Fruit fly (Drosophila melanogaster) whole organism, embryonic: Measurements from ENCODE around the gene CG1463.

Source experiments
- Adf1 ChIP-seq: fragments of 200-800 bp; sonication (Bioruptor generic); IDR thresholded peaks from 2 replicates; pipeline ENCODE4 v1.3.6; 2022; ENCODE audit warnings: missing biosample characterization, missing genetic modification characterization
- BtbVII ChIP-seq: fragments of 200-800 bp; sonication (Bioruptor generic); optimal IDR thresholded peaks from 3 replicates; lab custom pipeline; 2017; ENCODE audit warnings: missing biosample characterization, mild to moderate bottlenecking, missing genetic modification characterization
- Bteb2 ChIP-seq: fragments of 200-800 bp; sonication (Bioruptor generic); optimal IDR thresholded peaks from 2 replicates; lab custom pipeline; 2016; ENCODE audit warnings: missing biosample characterization, missing genetic modification characterization
- CG11085 ChIP-seq: fragments of 200-800 bp; sonication (Bioruptor generic); IDR thresholded peaks from 2 replicates; pipeline ENCODE4 v1.3.6; 2022; ENCODE audit warnings: missing biosample characterization, missing genetic modification characterization
- CG11093 ChIP-seq: fragments of 200-800 bp; sonication (Bioruptor generic); IDR thresholded peaks from 3 replicates; pipeline ENCODE4 v1.3.6; 2022; ENCODE audit warnings: missing biosample characterization, missing genetic modification characterization
- CG11696 ChIP-seq: fragments of 200-800 bp; sonication (Bioruptor generic); IDR thresholded peaks from 2 replicates; pipeline ENCODE4 v1.3.6; 2022; ENCODE audit warnings: missing biosample characterization, missing genetic modification characterization
- CG11723 ChIP-seq: fragments of 200-800 bp; sonication (Bioruptor generic); optimal IDR thresholded peaks from 2 replicates; lab custom pipeline; 2017; ENCODE audit warnings: missing biosample characterization, mild to moderate bottlenecking, missing genetic modification characterization
- CG13123 ChIP-seq: fragments of 200-800 bp; sonication (Bioruptor generic); optimal IDR thresholded peaks from 2 replicates; lab custom pipeline; 2016; ENCODE audit warnings: missing biosample characterization, missing genetic modification characterization
- CG15514 ChIP-seq: fragments of 200-800 bp; sonication (Bioruptor generic); optimal IDR thresholded peaks from 3 replicates; lab custom pipeline; 2017; ENCODE audit warnings: missing biosample characterization, missing genetic modification characterization, mild to moderate bottlenecking, moderate library complexity, missing genetic modification reagents
- CG17912 ChIP-seq: fragments of 200-800 bp; sonication (Bioruptor generic); optimal IDR thresholded peaks from 2 replicates; lab custom pipeline; 2018; ENCODE audit warnings: missing biosample characterization, mild to moderate bottlenecking, missing genetic modification characterization
- CG18011 ChIP-seq: fragments of 200-800 bp; sonication (Bioruptor generic); optimal IDR thresholded peaks from 2 replicates; lab custom pipeline; 2017; ENCODE audit warnings: missing biosample characterization, missing genetic modification characterization, mild to moderate bottlenecking, moderate library complexity, missing genotype
- CG30403 ChIP-seq: fragments of 200-800 bp; sonication (Bioruptor generic); optimal IDR thresholded peaks from 3 replicates; lab custom pipeline; 2016; ENCODE audit warnings: missing biosample characterization, missing genetic modification characterization
- CG31224 ChIP-seq: fragments of 200-800 bp; sonication (Bioruptor generic); IDR thresholded peaks from 2 replicates; pipeline ENCODE4 v1.3.6; 2022; ENCODE audit warnings: missing biosample characterization, missing genetic modification characterization
- CG34422 ChIP-seq: fragments of 200-800 bp; sonication (Bioruptor generic); IDR thresholded peaks from 3 replicates; pipeline ENCODE4 v1.3.6; 2022; ENCODE audit warnings: missing biosample characterization, missing genetic modification characterization
- CG42726 ChIP-seq: fragments of 200-800 bp; sonication (Bioruptor generic); IDR thresholded peaks from 2 replicates; pipeline ENCODE4 v1.3.6; 2022; ENCODE audit warnings: missing biosample characterization, missing genetic modification characterization; ENCODE audit not compliant: partially characterized antibody
- CG43689 ChIP-seq: fragments of 200-800 bp; sonication (Bioruptor generic); IDR thresholded peaks from 2 replicates; pipeline ENCODE4 v1.3.6; 2022; ENCODE audit warnings: missing biosample characterization, missing genetic modification characterization
- CG4854 ChIP-seq: fragments of 200-800 bp; sonication (Bioruptor generic); optimal IDR thresholded peaks from 2 replicates; lab custom pipeline; 2016; ENCODE audit warnings: missing biosample characterization, missing genetic modification characterization, inconsistent platforms
- CG6791 ChIP-seq: fragments of 200-800 bp; sonication (Bioruptor generic); IDR thresholded peaks from 3 replicates; pipeline ENCODE4 v1.3.6; 2022; ENCODE audit warnings: missing biosample characterization, missing genetic modification characterization; ENCODE audit not compliant: partially characterized antibody
- CG7556 ChIP-seq: fragments of 200-800 bp; sonication (Bioruptor generic); optimal IDR thresholded peaks from 2 replicates; lab custom pipeline; 2017; ENCODE audit warnings: missing biosample characterization, mild to moderate bottlenecking, missing genetic modification characterization
- CG8765 ChIP-seq: fragments of 200-800 bp; sonication (Bioruptor generic); IDR thresholded peaks from 2 replicates; pipeline ENCODE4 v1.3.6; 2022; ENCODE audit warnings: missing biosample characterization, missing genetic modification characterization
- CG9876 ChIP-seq: fragments of 200-800 bp; sonication (Bioruptor generic); optimal IDR thresholded peaks from 2 replicates; lab custom pipeline; 2016; ENCODE audit warnings: missing biosample characterization, missing genetic modification characterization
- CG9932 ChIP-seq: fragments of 200-800 bp; sonication (Bioruptor generic); IDR thresholded peaks from 2 replicates; pipeline ENCODE4 v1.3.6; 2022; ENCODE audit warnings: missing biosample characterization, missing genetic modification characterization
- Chrac-16 ChIP-seq: fragments of 200-800 bp; sonication (Bioruptor generic); optimal IDR thresholded peaks from 3 replicates; lab custom pipeline; 2016; ENCODE audit warnings: missing biosample characterization, missing genetic modification characterization
- Dip3 ChIP-seq: fragments of 200-800 bp; sonication (Bioruptor generic); optimal IDR thresholded peaks from 3 replicates; lab custom pipeline; 2016; ENCODE audit warnings: missing biosample characterization, missing genetic modification characterization
- E2f2 ChIP-seq: fragments of 200-800 bp; sonication (Bioruptor generic); IDR thresholded peaks from 2 replicates; pipeline ENCODE4 v1.3.6; 2022; ENCODE audit warnings: missing biosample characterization, missing genetic modification characterization
- Eip74EF ChIP-seq, 2 experiments: fragments of 200-800 bp in 1 of 2; fragments of >200 bp in 1 of 2; sonication (Bioruptor generic) in 1 of 2; optimal IDR thresholded peaks; 2 replicates each; lab custom pipeline; 2017 to 2019; ENCODE audit warnings: missing biosample characterization in 2 of 2, missing genetic modification characterization in 2 of 2, mild to moderate bottlenecking in 1 of 2, moderate library complexity in 1 of 2
- Ets65A ChIP-seq: fragments of 200-800 bp; sonication (Bioruptor generic); peaks from one replicate; lab custom pipeline; 2016; ENCODE audit warnings: missing biosample characterization, missing genetic modification characterization
- GATAe ChIP-seq: fragments of 200-800 bp; sonication (Bioruptor generic); conservative IDR thresholded peaks from 2 replicates; pipeline ENCODE4 v1.3.6; 2022; ENCODE audit warnings: missing biosample characterization, missing genetic modification characterization
- Gsc ChIP-seq: fragments of 200-800 bp; sonication (Bioruptor generic); IDR thresholded peaks from 2 replicates; pipeline ENCODE4 v1.3.6; 2022; ENCODE audit warnings: missing biosample characterization, missing genetic modification characterization
- Hr78 ChIP-seq, 2 experiments: fragments of 200-800 bp in 1 of 2; fragments of >200 bp in 1 of 2; sonication (Bioruptor generic) in 1 of 2; optimal IDR thresholded peaks; 2 replicates each; lab custom pipeline; 2017 to 2019; ENCODE audit warnings: missing biosample characterization in 2 of 2, missing genetic modification characterization in 2 of 2, mild to moderate bottlenecking in 1 of 2, moderate library complexity in 1 of 2
- MTF-1 ChIP-seq: fragments of 200-800 bp; sonication (Bioruptor generic); optimal IDR thresholded peaks from 2 replicates; lab custom pipeline; 2018; ENCODE audit warnings: missing biosample characterization, mild to moderate bottlenecking, missing genetic modification characterization, borderline replicate concordance
- NC2β ChIP-seq: fragments of 200-800 bp; sonication (Bioruptor generic); optimal IDR thresholded peaks from 2 replicates; lab custom pipeline; 2016; ENCODE audit warnings: missing biosample characterization, missing genetic modification characterization
- Ptx1 ChIP-seq: fragments of 200-800 bp; sonication (Bioruptor generic); IDR thresholded peaks from 2 replicates; pipeline ENCODE4 v1.3.6; 2022; ENCODE audit warnings: missing biosample characterization, missing genetic modification characterization
- Tbp ChIP-seq: fragments of >200 bp; optimal IDR thresholded peaks from 2 replicates; lab custom pipeline; 2018; ENCODE audit warnings: missing biosample characterization, missing genetic modification characterization
- Trl ChIP-seq, 3 experiments: fragments of >200 bp in 2 of 3; fragments of 200-800 bp in 1 of 3; sonication (Bioruptor generic) in 1 of 3; optimal IDR thresholded peaks; 2 replicates in 1 of 3; 3 replicates in 2 of 3; lab custom pipeline; 2016 to 2017; ENCODE audit warnings: missing biosample characterization in 1 of 3, missing genetic modification characterization in 1 of 3
- caup ChIP-seq: fragments of 200-800 bp; sonication (Bioruptor generic); optimal IDR thresholded peaks from 3 replicates; lab custom pipeline; 2017; ENCODE audit warnings: missing biosample characterization, mild to moderate bottlenecking, missing genetic modification characterization, moderate library complexity; ENCODE audit not compliant: severe bottlenecking
- dati ChIP-seq: fragments of 200-800 bp; sonication (Bioruptor generic); IDR thresholded peaks from 2 replicates; pipeline ENCODE4 v1.3.6; 2022; ENCODE audit warnings: missing biosample characterization, missing genetic modification characterization
- dmrt11E ChIP-seq: fragments of 200-800 bp; sonication (Bioruptor generic); optimal IDR thresholded peaks from 3 replicates; lab custom pipeline; 2018; ENCODE audit warnings: missing biosample characterization, mild to moderate bottlenecking, missing genetic modification characterization, moderate library complexity
- dysf ChIP-seq: fragments of 200-800 bp; sonication (Bioruptor generic); IDR thresholded peaks from 3 replicates; pipeline ENCODE4 v1.3.6; 2022; ENCODE audit warnings: missing biosample characterization, missing genetic modification characterization
- gcm2 ChIP-seq: fragments of 200-800 bp; sonication (Bioruptor generic); optimal IDR thresholded peaks from 2 replicates; lab custom pipeline; 2016; ENCODE audit warnings: missing biosample characterization, missing genetic modification characterization
- grn ChIP-seq: fragments of 200-800 bp; sonication (Bioruptor generic); optimal IDR thresholded peaks from 3 replicates; lab custom pipeline; 2017; ENCODE audit warnings: missing biosample characterization, missing genetic modification characterization
- jing ChIP-seq: fragments of 200-800 bp; sonication (Bioruptor generic); optimal IDR thresholded peaks from 2 replicates; lab custom pipeline; 2018; ENCODE audit warnings: missing biosample characterization, mild to moderate bottlenecking, missing genetic modification characterization
- kah ChIP-seq: fragments of 200-800 bp; sonication (Bioruptor generic); optimal IDR thresholded peaks from 2 replicates; lab custom pipeline; 2018; ENCODE audit warnings: missing biosample characterization, mild to moderate bottlenecking, missing genetic modification characterization
- kni ChIP-seq: fragments of 200-800 bp; sonication (Bioruptor generic); optimal IDR thresholded peaks from 3 replicates; lab custom pipeline; 2017; ENCODE audit warnings: mild to moderate bottlenecking, missing biosample characterization, missing genetic modification reagents, missing genetic modification characterization
- nmo ChIP-seq: fragments of 200-800 bp; sonication (Bioruptor generic); optimal IDR thresholded peaks from 2 replicates; lab custom pipeline; 2018; ENCODE audit warnings: missing biosample characterization, mild to moderate bottlenecking, missing genetic modification characterization, moderate library complexity
- pb ChIP-seq: fragments of 200-800 bp; sonication (Bioruptor generic); optimal IDR thresholded peaks from 3 replicates; lab custom pipeline; 2016; ENCODE audit warnings: missing biosample characterization, missing genetic modification characterization
- ro ChIP-seq: fragments of 200-800 bp; sonication (Bioruptor generic); IDR thresholded peaks from 2 replicates; pipeline ENCODE4 v1.3.6; 2022; ENCODE audit warnings: missing biosample characterization, missing genetic modification characterization
- sob ChIP-seq: fragments of 200-800 bp; sonication (Bioruptor generic); IDR thresholded peaks from 2 replicates; pipeline ENCODE4 v1.3.6; 2022; ENCODE audit warnings: missing biosample characterization, missing genetic modification characterization
- toy ChIP-seq: fragments of 200-800 bp; sonication (Bioruptor generic); IDR thresholded peaks from 2 replicates; pipeline ENCODE4 v1.3.6; 2022; ENCODE audit warnings: missing biosample characterization, missing genetic modification characterization
- zfh1 ChIP-seq: fragments of 200-800 bp; sonication (Bioruptor generic); IDR thresholded peaks from 3 replicates; pipeline ENCODE4 v1.3.6; 2022; ENCODE audit warnings: missing biosample characterization, missing genetic modification characterization

The CG1463 gene

dm6 chrX:12579506-12579999 lies 31.9 kb downstream of the CG1463 start (continued):
- TF ChIP-seq CG15514 (GFP tag; lab: Kevin White, UChicago) (peak; percentile 88), Dip3 (GFP tag; lab: Kevin White, UChicago) (peak; percentile 94), CG31224 (GFP tag; lab: Robert Waterston, UW) (peak; percentile 87), Trl (optimal IDR thresholded peaks at IDR 0.05; lab: Kevin White, UChicago) (no peak), Trl (GFP tag; optimal IDR thresholded peaks at IDR 0.05; lab: Kevin White, UChicago) (peak; percentile 96), CG11093 (GFP tag; lab: Robert Waterston, UW) (peak; percentile 86), Chrac-16 (peak; percentile 90), CG42726 (GFP tag; lab: Robert Waterston, UW) (no peak), Ets65A (GFP tag; lab: Kevin White, UChicago) (peak; percentile 99), dysf (peak; percentile 96), CG11723 (GFP tag; lab: Kevin White, UChicago) (peak; percentile 92), zfh1 (peak; percentile 89), MTF-1 (GFP tag; lab: Kevin White, UChicago) (peak; percentile 78), Eip74EF (GFP tag; optimal IDR thresholded peaks at IDR 0.05; lab: Kevin White, UChicago) (peak in 1 of 2 experiments; percentile 94), gcm2 (GFP tag; lab: Kevin White, UChicago) (peak; percentile 95), dati (peak; percentile 84), CG30403 (peak; percentile 96), kni (GFP tag; lab: Kevin White, UChicago) (no peak), CG9876 (GFP tag; lab: Kevin White, UChicago) (peak; percentile 88), toy (GFP tag; lab: Robert Waterston, UW) (peak; percentile 70), kah (GFP tag; lab: Kevin White, UChicago) (peak; percentile 85), nmo (GFP tag; lab: Kevin White, UChicago) (peak; percentile 97), NC2β (GFP tag; lab: Kevin White, UChicago) (peak; percentile 92), CG4854 (GFP tag; lab: Kevin White, UChicago) (peak; percentile 95), Adf1 (GFP tag; lab: Robert Waterston, UW) (peak; percentile 44), GATAe (GFP tag; lab: Robert Waterston, UW) (peak; percentile 64), grn (GFP tag; lab: Kevin White, UChicago) (peak; percentile 39), Bteb2 (GFP tag; lab: Kevin White, UChicago) (peak; percentile 95), jing (GFP tag; lab: Kevin White, UChicago) (peak; percentile 92), CG6791 (no peak), Gsc (GFP tag; lab: Robert Waterston, UW) (peak; percentile 75), CG9932 (GFP tag; lab: Robert Waterston, UW) (peak; percentile 92), pb (GFP tag; lab: Kevin White, UChicago) (peak; percentile 97), CG8765 (GFP tag; lab: Robert Waterston, UW) (peak; percentile 72), caup (GFP tag; lab: Kevin White, UChicago) (peak; percentile 96), ro (GFP tag; lab: Robert Waterston, UW) (peak; percentile 74), CG34422 (peak; percentile 89), Ptx1 (GFP tag; lab: Robert Waterston, UW) (peak; percentile 94), CG11085 (GFP tag; lab: Robert Waterston, UW) (peak; percentile 83), BtbVII (GFP tag; lab: Kevin White, UChicago) (peak; percentile 98), sob (peak; percentile 92), dmrt11E (peak; percentile 84), CG17912 (GFP tag; lab: Kevin White, UChicago) (peak; percentile 12), CG7556 (GFP tag; lab: Kevin White, UChicago) (peak; percentile 97), CG11696 (GFP tag; lab: Robert Waterston, UW) (peak; percentile 78), Hr78 (GFP tag; optimal IDR thresholded peaks at IDR 0.05; lab: Kevin White, UChicago) (peak in 1 of 2 experiments; percentile 76), CG13123 (peak; percentile 87), CG43689 (peak; percentile 82), CG18011 (GFP tag; lab: Kevin White, UChicago) (peak; percentile 83), E2f2 (GFP tag; lab: Robert Waterston, UW) (peak; percentile 77), Tbp (no peak)
